Worm (Caenorhabditis elegans): ENCODE data around the gene slc-25A18.2.

ce11 chrIV:7488457-7488783, 13.6 kb downstream of the slc-25A18.2 start:
- no peak for TF ChIP-seq Y22D7AL.16 (tag; optimal IDR thresholded peaks at IDR 0.05)
- TF ChIP-seq pha-4 (tag; optimal IDR thresholded peaks at IDR 0.05): no peak
- no peak for TF ChIP-seq hlh-6 (tag; optimal IDR thresholded peaks at IDR 0.05)
- TF ChIP-seq hlh-30 (tag; optimal IDR thresholded peaks at IDR 0.05; ENCODE audit: insufficient read depth): no peak
- no peak for TF ChIP-seq pqm-1 (tag; optimal IDR thresholded peaks at IDR 0.05)
